ENCODE assay signal across 5 worm cellular contexts in the genomic region with DNA sequence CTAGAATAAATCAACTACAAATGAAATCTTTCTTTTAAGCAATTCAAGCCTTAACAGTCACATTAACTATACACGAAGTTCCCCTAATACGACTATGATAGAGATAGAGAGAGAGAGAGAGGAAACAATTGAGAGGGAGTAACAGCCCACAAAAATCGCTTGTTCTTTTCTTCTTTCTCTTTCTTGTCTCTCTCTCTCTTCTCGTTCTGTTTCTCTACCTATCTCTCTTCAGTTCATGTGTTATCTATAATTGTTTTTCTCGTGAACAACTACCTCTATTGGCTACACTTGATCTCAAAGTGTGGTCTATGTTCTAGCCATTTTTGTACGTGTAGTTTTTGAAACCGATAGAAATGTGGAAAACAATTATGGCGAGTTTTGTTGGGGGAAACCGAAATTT.
TF ChIP-seq lines count a peak whose summit lies in the region.

No protein-coding gene starts in this region.

TF ChIP-seq in whole organism, L1 larva, 84 proteins besides CTCF, POLR2A, EP300 and RAD21 (continued from another document and continues in another):
- TF ChIP-seq fos-1 (tag; optimal IDR thresholded peaks at IDR 0.05; lab: Kevin White, UChicago) (peak; percentile 28), lin-14 (GFP tag; optimal IDR thresholded peaks at IDR 0.05; lab: Kevin White, UChicago) (peak; percentile 88), C34B4.2 (tag; optimal IDR thresholded peaks at IDR 0.05; lab: Kevin White, UChicago) (no peak), mdl-1 (tag; optimal IDR thresholded peaks at IDR 0.05; lab: Kevin White, UChicago) (peak in 1 of 2 experiments; percentile 3), ets-5 (GFP tag; IDR thresholded peaks at IDR 0.05; lab: Robert Waterston, UW) (no peak), vab-15 (tag; optimal IDR thresholded peaks at IDR 0.05; lab: Kevin White, UChicago) (no peak), ztf-4 (tag; optimal IDR thresholded peaks at IDR 0.05; lab: Kevin White, UChicago) (no peak), grh-1 (GFP tag; IDR thresholded peaks at IDR 0.05; lab: Robert Waterston, UW) (no peak), sox-4 (tag; optimal IDR thresholded peaks at IDR 0.05; lab: Kevin White, UChicago) (no peak), elt-3 (tag; optimal IDR thresholded peaks at IDR 0.05; lab: Kevin White, UChicago) (peak in 5 of 6 experiments; percentile 38 to 81 (median 54)), ceh-90 (tag; optimal IDR thresholded peaks at IDR 0.05; lab: Kevin White, UChicago) (no peak), dpl-1 (GFP tag; optimal IDR thresholded peaks at IDR 0.05; lab: Kevin White, UChicago) (peak in 2 of 3 experiments; percentile 10 to 34), nhr-12 (tag; optimal IDR thresholded peaks at IDR 0.05; lab: Kevin White, UChicago) (no peak), nhr-90 (tag; optimal IDR thresholded peaks at IDR 0.05; lab: Kevin White, UChicago; ENCODE audit: poor library complexity) (peak; percentile 67), unc-86 (tag; optimal IDR thresholded peaks at IDR 0.05; lab: Kevin White, UChicago) (no peak), swsn-7 (tag; optimal IDR thresholded peaks at IDR 0.05; lab: Kevin White, UChicago) (peak; percentile 39), egl-27 (tag; optimal IDR thresholded peaks at IDR 0.05; lab: Kevin White, UChicago) (no peak), zip-4 (GFP tag; optimal IDR thresholded peaks at IDR 0.05; lab: Kevin White, UChicago) (no peak), C16A3.4 (tag; optimal IDR thresholded peaks at IDR 0.05; lab: Kevin White, UChicago) (peak; percentile 43), efl-3 (GFP tag; optimal IDR thresholded peaks at IDR 0.05; lab: Kevin White, UChicago) (no peak), irx-1 (tag; optimal IDR thresholded peaks at IDR 0.05; lab: Kevin White, UChicago) (no peak), unc-130 (tag; optimal IDR thresholded peaks at IDR 0.05; lab: Kevin White, UChicago) (no peak), isw-1 (GFP tag; IDR thresholded peaks at IDR 0.05; lab: Robert Waterston, UW) (no peak), nhr-76 (tag; optimal IDR thresholded peaks at IDR 0.05; lab: Kevin White, UChicago) (no peak), mef-2 (tag; optimal IDR thresholded peaks at IDR 0.05; lab: Kevin White, UChicago) (no peak), tlp-1 (tag; optimal IDR thresholded peaks at IDR 0.05; lab: Kevin White, UChicago) (no peak)

TF ChIP-seq in whole organism, L2 larva, 48 proteins besides CTCF, POLR2A, EP300 and RAD21 (continued from another document and continues in another):
- TF ChIP-seq aly-2 (tag; optimal IDR thresholded peaks at IDR 0.05; lab: Kevin White, UChicago) (no peak), mdl-1 (tag; optimal IDR thresholded peaks at IDR 0.05; lab: Kevin White, UChicago) (no peak), Y55F3AM.14 (GFP tag; optimal IDR thresholded peaks at IDR 0.05; lab: Kevin White, UChicago) (no peak), nhr-237 (tag; optimal IDR thresholded peaks at IDR 0.05; lab: Kevin White, UChicago) (no peak), elt-3 (tag; optimal IDR thresholded peaks at IDR 0.05; lab: Kevin White, UChicago) (no peak), elt-1 (tag; optimal IDR thresholded peaks at IDR 0.05; lab: Kevin White, UChicago) (no peak), ceh-82 (tag; optimal IDR thresholded peaks at IDR 0.05; lab: Kevin White, UChicago) (no peak), dmd-4 (tag; optimal IDR thresholded peaks at IDR 0.05; lab: Kevin White, UChicago) (no peak), R02D3.7 (tag; optimal IDR thresholded peaks at IDR 0.05; lab: Kevin White, UChicago) (no peak), nhr-10 (tag; optimal IDR thresholded peaks at IDR 0.05; lab: Kevin White, UChicago) (no peak), ZK546.5 (tag; optimal IDR thresholded peaks at IDR 0.05; lab: Kevin White, UChicago) (no peak), nhr-129 (tag; optimal IDR thresholded peaks at IDR 0.05; lab: Kevin White, UChicago) (peak; percentile 80), unc-39 (tag; optimal IDR thresholded peaks at IDR 0.05; lab: Kevin White, UChicago) (no peak), sma-9 (GFP tag; optimal IDR thresholded peaks at IDR 0.05; lab: Kevin White, UChicago) (peak; percentile 80), sma-9 (tag; optimal IDR thresholded peaks at IDR 0.05; lab: Kevin White, UChicago) (no peak), zag-1 (tag; optimal IDR thresholded peaks at IDR 0.05; lab: Kevin White, UChicago) (no peak), egl-27 (tag; optimal IDR thresholded peaks at IDR 0.05; lab: Kevin White, UChicago) (peak; percentile 51), sma-3 (GFP tag; optimal IDR thresholded peaks at IDR 0.05; lab: Kevin White, UChicago) (peak; percentile 63), blmp-1 (tag; optimal IDR thresholded peaks at IDR 0.05; lab: Kevin White, UChicago; ENCODE audit: insufficient read depth) (peak; percentile 70), fos-1 (tag; optimal IDR thresholded peaks at IDR 0.05; lab: Kevin White, UChicago) (peak; percentile 85), ztf-4 (tag; optimal IDR thresholded peaks at IDR 0.05; lab: Kevin White, UChicago) (peak; percentile 51), ztf-1 (GFP tag; conservative IDR thresholded peaks at IDR 0.05; lab: Robert Waterston, UW) (no peak), nhr-12 (tag; optimal IDR thresholded peaks at IDR 0.05; lab: Kevin White, UChicago) (no peak), lin-13 (GFP tag; optimal IDR thresholded peaks at IDR 0.05; lab: Kevin White, UChicago) (peak; percentile 55), nhr-25 (tag; optimal IDR thresholded peaks at IDR 0.05; lab: Kevin White, UChicago) (peak; percentile 92), lin-39 (tag; optimal IDR thresholded peaks at IDR 0.05; lab: Kevin White, UChicago) (no peak), alr-1 (tag; optimal IDR thresholded peaks at IDR 0.05; lab: Kevin White, UChicago) (no peak)

TF ChIP-seq in whole organism, L3 larva, 47 proteins besides CTCF, POLR2A, EP300 and RAD21 (continued from another document and continues in another):
- no peak for TF ChIP-seq ZK546.5 (tag; optimal IDR thresholded peaks at IDR 0.05; lab: Kevin White, UChicago)
- TF ChIP-seq nhr-25 (tag; optimal IDR thresholded peaks at IDR 0.05; lab: Kevin White, UChicago), result peak; percentile 81
- no peak for TF ChIP-seq ceh-16 (tag; optimal IDR thresholded peaks at IDR 0.05; lab: Kevin White, UChicago)
- peak; percentile 30 for TF ChIP-seq snpc-4 (tag; optimal IDR thresholded peaks at IDR 0.05; lab: Kevin White, UChicago)
- peak; percentile 89 for TF ChIP-seq pqm-1 (tag; optimal IDR thresholded peaks at IDR 0.05; lab: Kevin White, UChicago)
- peak; percentile 29 for TF ChIP-seq hmg-11 (tag; optimal IDR thresholded peaks at IDR 0.05; lab: Kevin White, UChicago)
- no peak for TF ChIP-seq nhr-67 (tag; optimal IDR thresholded peaks at IDR 0.05; lab: Kevin White, UChicago)
- no peak for TF ChIP-seq sea-2 (GFP tag; optimal IDR thresholded peaks at IDR 0.05; lab: Kevin White, UChicago)
- TF ChIP-seq R02D3.7 (tag; optimal IDR thresholded peaks at IDR 0.05; lab: Kevin White, UChicago), result no peak
- TF ChIP-seq unc-62 (GFP tag; optimal IDR thresholded peaks at IDR 0.05; lab: Kevin White, UChicago), result no peak
- TF ChIP-seq skn-1 (tag; optimal IDR thresholded peaks at IDR 0.05; lab: Kevin White, UChicago), result no peak
- no peak for TF ChIP-seq ceh-82 (tag; optimal IDR thresholded peaks at IDR 0.05; lab: Kevin White, UChicago)
- TF ChIP-seq nhr-11 (tag; optimal IDR thresholded peaks at IDR 0.05; lab: Kevin White, UChicago), result no peak
- no peak for TF ChIP-seq fkh-10 (GFP tag; optimal IDR thresholded peaks at IDR 0.05; lab: Kevin White, UChicago)
- peak; percentile 85 for TF ChIP-seq pha-4 (tag; optimal IDR thresholded peaks at IDR 0.05; lab: Kevin White, UChicago)
- TF ChIP-seq ztf-11 (tag; optimal IDR thresholded peaks at IDR 0.05; lab: Kevin White, UChicago), result no peak
- TF ChIP-seq aly-2 (tag; optimal IDR thresholded peaks at IDR 0.05; lab: Kevin White, UChicago), result no peak
- TF ChIP-seq egl-5 (tag; optimal IDR thresholded peaks at IDR 0.05; lab: Kevin White, UChicago), result no peak
- no peak for TF ChIP-seq nhr-12 (tag; optimal IDR thresholded peaks at IDR 0.05; lab: Kevin White, UChicago)
- TF ChIP-seq nhr-237 (tag; optimal IDR thresholded peaks at IDR 0.05; lab: Kevin White, UChicago), result no peak
- TF ChIP-seq nhr-77 (tag; optimal IDR thresholded peaks at IDR 0.05; lab: Kevin White, UChicago), result no peak
- no peak for TF ChIP-seq fos-1 (tag; optimal IDR thresholded peaks at IDR 0.05; lab: Kevin White, UChicago)
- peak; percentile 78 for TF ChIP-seq nhr-43 (tag; optimal IDR thresholded peaks at IDR 0.05; lab: Kevin White, UChicago; ENCODE audit: poor library complexity, severe bottlenecking)
- no peak for TF ChIP-seq nhr-76 (tag; optimal IDR thresholded peaks at IDR 0.05; lab: Kevin White, UChicago)
- peak in 1 of 3 experiments; percentile 20 for TF ChIP-seq elt-3 (tag; optimal IDR thresholded peaks at IDR 0.05; lab: Kevin White, UChicago)
- TF ChIP-seq zag-1 (tag; optimal IDR thresholded peaks at IDR 0.05; lab: Kevin White, UChicago), result no peak
- no peak for TF ChIP-seq nhr-28 (tag; optimal IDR thresholded peaks at IDR 0.05; lab: Kevin White, UChicago)
- peak; percentile 80 for TF ChIP-seq elt-2 (tag; optimal IDR thresholded peaks at IDR 0.05; lab: Kevin White, UChicago)
- no peak for TF ChIP-seq ztf-4 (tag; optimal IDR thresholded peaks at IDR 0.05; lab: Kevin White, UChicago)

TF ChIP-seq in whole organism, L4 larva, 104 proteins besides CTCF, POLR2A, EP300 and RAD21 (continued from another document and continues in another):
- TF ChIP-seq ama-1 (optimal IDR thresholded peaks at IDR 0.05; lab: Kevin White, UChicago) (no peak), lin-38 (GFP tag; IDR thresholded peaks at IDR 0.05; lab: Robert Waterston, UW) (no peak), skn-1 (tag; optimal IDR thresholded peaks at IDR 0.05; lab: Kevin White, UChicago) (no peak), hlh-11 (tag; optimal IDR thresholded peaks at IDR 0.05; lab: Kevin White, UChicago) (peak; percentile 83), nhr-10 (tag; optimal IDR thresholded peaks at IDR 0.05; lab: Kevin White, UChicago) (peak; percentile 47), nhr-111 (GFP tag; optimal IDR thresholded peaks at IDR 0.05; lab: Kevin White, UChicago) (no peak), egl-43 (GFP tag; IDR thresholded peaks at IDR 0.05; lab: Robert Waterston, UW) (no peak), T20F7.1 (GFP tag; optimal IDR thresholded peaks at IDR 0.05; lab: Kevin White, UChicago) (peak; percentile 46), D1046.2 (GFP tag; IDR thresholded peaks at IDR 0.05; lab: Robert Waterston, UW) (no peak), nhr-6 (tag; optimal IDR thresholded peaks at IDR 0.05; lab: Kevin White, UChicago) (peak; percentile 78), dve-1 (tag; optimal IDR thresholded peaks at IDR 0.05; lab: Kevin White, UChicago; ENCODE audit: insufficient read depth) (peak; percentile 94), T26A8.4 (GFP tag; IDR thresholded peaks at IDR 0.05; lab: Robert Waterston, UW) (no peak), hmg-1.1 (GFP tag; IDR thresholded peaks at IDR 0.05; lab: Robert Waterston, UW) (0 out of 2 replicates have a peak, but pooled peaks have one; percentile 38), saeg-2 (GFP tag; IDR thresholded peaks at IDR 0.05; lab: Robert Waterston, UW) (no peak), ztf-7 (tag; optimal IDR thresholded peaks at IDR 0.05; lab: Kevin White, UChicago) (peak; percentile 25), mxl-3 (GFP tag; optimal IDR thresholded peaks at IDR 0.05; lab: Kevin White, UChicago) (peak; percentile 10), ceh-82 (tag; optimal IDR thresholded peaks at IDR 0.05; lab: Kevin White, UChicago) (no peak), nhr-25 (tag; optimal IDR thresholded peaks at IDR 0.05; lab: Kevin White, UChicago; ENCODE audit: borderline replicate concordance, insufficient read depth) (peak; percentile 59), lir-3 (tag; optimal IDR thresholded peaks at IDR 0.05; lab: Kevin White, UChicago) (no peak), lin-1 (GFP tag; IDR thresholded peaks at IDR 0.05; lab: Robert Waterston, UW) (no peak), hif-1 (tag; optimal IDR thresholded peaks at IDR 0.05; lab: Kevin White, UChicago) (peak in 1 of 2 experiments; percentile 78), zip-11 (GFP tag; IDR thresholded peaks at IDR 0.05; lab: Robert Waterston, UW) (no peak), fos-1 (tag; optimal IDR thresholded peaks at IDR 0.05; lab: Kevin White, UChicago) (no peak), unc-62 (GFP tag; optimal IDR thresholded peaks at IDR 0.05 in 1 of 2; lab: Kevin White, UChicago) (no peak), unc-62 (tag; optimal IDR thresholded peaks at IDR 0.05; lab: Kevin White, UChicago) (no peak), spr-1 (tag; optimal IDR thresholded peaks at IDR 0.05; lab: Kevin White, UChicago) (no peak), nhr-76 (tag; optimal IDR thresholded peaks at IDR 0.05; lab: Kevin White, UChicago) (no peak), ceh-62 (tag; optimal IDR thresholded peaks at IDR 0.05; lab: Kevin White, UChicago) (no peak), spr-3 (GFP tag; optimal IDR thresholded peaks at IDR 0.05; lab: Kevin White, UChicago) (no peak), ZK546.5 (tag; optimal IDR thresholded peaks at IDR 0.05; lab: Kevin White, UChicago) (no peak)

TF ChIP-seq in whole organism, young adult, 124 proteins besides CTCF, POLR2A, EP300 and RAD21 (continued from another document):
- TF ChIP-seq ekl-4 (GFP tag; IDR thresholded peaks at IDR 0.05; lab: Robert Waterston, UW), result 0 out of 2 replicates have a peak, but pooled peaks have one; percentile 57
